Worm (Caenorhabditis elegans) whole organism, L1 larva: ENCODE results near the gene C13F10.8.
A peak's percentile ranks its signal among the peaks of the same experiment; 100 is the strongest.

Experiments used
- C04F5.9 ChIP-seq: sonication (generic microtip); optimal IDR thresholded peaks from 2 replicates; lab custom pipeline; 2016; ENCODE audit warnings: missing genetic modification characterization, missing compliant biosample characterization
- C16A3.4 ChIP-seq: fragments of 150-350 bp; optimal IDR thresholded peaks from 2 replicates; lab custom pipeline; 2014; ENCODE audit warnings: missing biosample characterization, missing genetic modification characterization
- C34B4.2 ChIP-seq: sonication (generic microtip); optimal IDR thresholded peaks from 2 replicates; lab custom pipeline; 2017; ENCODE audit warnings: mild to moderate bottlenecking, missing genetic modification characterization, missing compliant biosample characterization
- F16B12.6 ChIP-seq: fragments of 150-350 bp; optimal IDR thresholded peaks from 2 replicates; lab custom pipeline; 2014; ENCODE audit warnings: missing biosample characterization, missing genetic modification characterization
- Y116A8C.19 ChIP-seq: sonication (generic microtip); optimal IDR thresholded peaks from 2 replicates; lab custom pipeline; 2016; ENCODE audit warnings: missing compliant biosample characterization, missing genetic modification characterization, borderline replicate concordance
- aha-1 ChIP-seq: fragments of 150-350 bp; optimal IDR thresholded peaks from 2 replicates; lab custom pipeline; 2014; ENCODE audit warnings: missing biosample characterization, missing genetic modification characterization
- ama-1 ChIP-seq: fragments of 150-350 bp; optimal IDR thresholded peaks from 2 replicates; lab custom pipeline; 2014
- blmp-1 ChIP-seq: fragments of 150-350 bp; optimal IDR thresholded peaks from 2 replicates; lab custom pipeline; 2014; ENCODE audit warnings: missing biosample characterization, missing genetic modification characterization
- ceh-8 ChIP-seq: fragments of 200-800 bp; sonication (Bioruptor generic); optimal IDR thresholded peaks from 2 replicates; lab custom pipeline; 2018; ENCODE audit warnings: mild to moderate bottlenecking, missing genetic modification characterization, moderate library complexity, missing compliant biosample characterization
- ceh-88 ChIP-seq: fragments of 200-800 bp; sonication (Bioruptor generic); IDR thresholded peaks from 2 replicates; pipeline ENCODE4 v1.3.6; 2022; ENCODE audit warnings: missing genetic modification characterization, missing compliant biosample characterization
- ceh-90 ChIP-seq: sonication (generic microtip); optimal IDR thresholded peaks from 2 replicates; lab custom pipeline; 2016; ENCODE audit warnings: missing genetic modification characterization, missing compliant biosample characterization
- dsc-1 ChIP-seq: sonication (generic microtip); optimal IDR thresholded peaks from 2 replicates; lab custom pipeline; 2016; ENCODE audit warnings: mild to moderate bottlenecking, missing genetic modification characterization, missing compliant biosample characterization
- efl-3 ChIP-seq: fragments of 200-800 bp; sonication (Bioruptor generic); optimal IDR thresholded peaks from 2 replicates; lab custom pipeline; 2018; ENCODE audit warnings: mild to moderate bottlenecking, missing genetic modification characterization, missing compliant biosample characterization
- egl-13 ChIP-seq: sonication (generic microtip); optimal IDR thresholded peaks from 2 replicates; lab custom pipeline; 2016; ENCODE audit warnings: missing genotype, missing genetic modification reagents, missing genetic modification characterization, missing compliant biosample characterization
- egl-27 ChIP-seq, 2 experiments: fragments of 150-350 bp in 1 of 2; sonication (generic microtip); optimal IDR thresholded peaks; 3 replicates each; lab custom pipeline; 2017 to 2018; ENCODE audit warnings: missing biosample characterization in 2 of 2, missing genetic modification characterization in 2 of 2, missing genetic modification reagents in 2 of 2
- elt-2 ChIP-seq: sonication (generic microtip); optimal IDR thresholded peaks from 2 replicates; lab custom pipeline; 2016; ENCODE audit warnings: missing genetic modification characterization, mild to moderate bottlenecking, inconsistent platforms, missing compliant biosample characterization, missing genetic modification reagents
- elt-3 ChIP-seq, 6 experiments: fragments of 150-350 bp in 1 of 6; sonication (generic microtip); optimal IDR thresholded peaks; 2 replicates each; lab custom pipeline; 2017 to 2018; ENCODE audit warnings: missing biosample characterization in 6 of 6, missing genetic modification characterization in 6 of 6, inconsistent platforms in 1 of 6
- ets-5 ChIP-seq: fragments of 200-800 bp; sonication (Bioruptor generic); IDR thresholded peaks from 2 replicates; pipeline ENCODE4 v1.3.6; 2022; ENCODE audit warnings: missing genetic modification characterization, missing compliant biosample characterization
- fkh-10 ChIP-seq: sonication (generic microtip); optimal IDR thresholded peaks from 2 replicates; lab custom pipeline; 2017; ENCODE audit warnings: missing biosample characterization, missing genetic modification reagents, missing genetic modification characterization
- fkh-8 ChIP-seq: sonication (generic microtip); optimal IDR thresholded peaks from 2 replicates; lab custom pipeline; 2016; ENCODE audit warnings: mild to moderate bottlenecking, missing genetic modification characterization, missing compliant biosample characterization
- fos-1 ChIP-seq: fragments of 150-350 bp; optimal IDR thresholded peaks from 2 replicates; lab custom pipeline; 2014; ENCODE audit warnings: missing biosample characterization, missing genetic modification characterization
- hlh-4 ChIP-seq: sonication (generic microtip); optimal IDR thresholded peaks from 2 replicates; lab custom pipeline; 2016; ENCODE audit warnings: mild to moderate bottlenecking, missing genetic modification characterization, missing compliant biosample characterization
- hpl-2 ChIP-seq: fragments of 150-350 bp; optimal IDR thresholded peaks from 2 replicates; lab custom pipeline; 2014; ENCODE audit warnings: missing biosample characterization, missing genetic modification reagents, missing genetic modification characterization
- jun-1 ChIP-seq: fragments of 150-350 bp; optimal IDR thresholded peaks from 2 replicates; lab custom pipeline; 2014; ENCODE audit warnings: missing biosample characterization, missing genetic modification reagents, missing genetic modification characterization
- lin-13 ChIP-seq: fragments of 150-350 bp; optimal IDR thresholded peaks from 2 replicates; lab custom pipeline; 2014; ENCODE audit warnings: missing biosample characterization, missing genetic modification reagents, missing genetic modification characterization
- lin-35 ChIP-seq, 2 experiments: fragments of 150-350 bp; optimal IDR thresholded peaks; 2 replicates each; lab custom pipeline; 2014; ENCODE audit warnings: missing biosample characterization in 2 of 2, missing genetic modification characterization in 2 of 2, missing genetic modification reagents in 2 of 2
- lin-39 ChIP-seq: fragments of 150-350 bp; optimal IDR thresholded peaks from 2 replicates; lab custom pipeline; 2014; ENCODE audit warnings: missing biosample characterization, missing genetic modification reagents, missing genetic modification characterization
- lsy-2 ChIP-seq, 2 experiments: fragments of 150-350 bp; optimal IDR thresholded peaks; 2 replicates each; lab custom pipeline; 2014; ENCODE audit warnings: missing biosample characterization in 2 of 2, missing genetic modification characterization in 2 of 2
- mab-9 ChIP-seq: fragments of 200-800 bp; sonication (Bioruptor generic); IDR thresholded peaks from 2 replicates; pipeline ENCODE4 v1.3.6; 2022; ENCODE audit warnings: missing genetic modification reagents, missing genetic modification characterization, missing compliant biosample characterization
- mep-1 ChIP-seq: fragments of 150-350 bp; optimal IDR thresholded peaks from 2 replicates; lab custom pipeline; 2014; ENCODE audit warnings: missing biosample characterization, missing genetic modification characterization
- nhr-12 ChIP-seq: sonication (generic microtip); optimal IDR thresholded peaks from 2 replicates; lab custom pipeline; 2017; ENCODE audit warnings: missing biosample characterization, missing genetic modification characterization
- nhr-19 ChIP-seq: fragments of 200-800 bp; sonication (Bioruptor generic); conservative IDR thresholded peaks from 2 replicates; pipeline ENCODE4 v1.3.6; 2022; ENCODE audit warnings: missing genetic modification characterization, missing compliant biosample characterization
- nhr-28 ChIP-seq: fragments of 150-350 bp; optimal IDR thresholded peaks from 2 replicates; lab custom pipeline; 2014; ENCODE audit warnings: missing biosample characterization, missing genetic modification characterization
- nhr-47 ChIP-seq: sonication (generic microtip); optimal IDR thresholded peaks from 2 replicates; lab custom pipeline; 2016; ENCODE audit warnings: mild to moderate bottlenecking, missing genetic modification characterization, moderate library complexity, missing compliant biosample characterization
- nhr-71 ChIP-seq: sonication (generic microtip); optimal IDR thresholded peaks from 2 replicates; lab custom pipeline; 2016; ENCODE audit warnings: mild to moderate bottlenecking, missing genetic modification characterization, moderate library complexity, missing compliant biosample characterization
- nhr-76 ChIP-seq: sonication (generic microtip); optimal IDR thresholded peaks from 2 replicates; lab custom pipeline; 2017; ENCODE audit warnings: missing biosample characterization, missing genetic modification characterization
- nhr-77 ChIP-seq: fragments of 150-350 bp; optimal IDR thresholded peaks from 2 replicates; lab custom pipeline; 2014; ENCODE audit warnings: missing biosample characterization, missing genetic modification characterization
- nhr-85 ChIP-seq: sonication (generic microtip); peaks from one replicate; lab custom pipeline; 2016; ENCODE audit warnings: missing genetic modification characterization, inconsistent platforms, missing compliant biosample characterization
- nhr-90 ChIP-seq: sonication (generic microtip); optimal IDR thresholded peaks from 2 replicates; lab custom pipeline; 2016; ENCODE audit warnings: mild to moderate bottlenecking, missing genetic modification characterization, missing compliant biosample characterization; ENCODE audit not compliant: poor library complexity
- pag-3 ChIP-seq: sonication (generic microtip); optimal IDR thresholded peaks from 2 replicates; lab custom pipeline; 2017; ENCODE audit warnings: missing genetic modification characterization, mild to moderate bottlenecking, missing compliant biosample characterization, antibody characterized with exemption, borderline replicate concordance; ENCODE audit not compliant: insufficient read depth
- pqm-1 ChIP-seq: sonication (generic microtip); optimal IDR thresholded peaks from 3 replicates; lab custom pipeline; 2017; ENCODE audit warnings: missing biosample characterization, missing genetic modification characterization
- snpc-4 ChIP-seq: fragments of 150-350 bp; optimal IDR thresholded peaks from 2 replicates; lab custom pipeline; 2014; ENCODE audit warnings: missing biosample characterization, missing genetic modification characterization
- sptf-1 ChIP-seq: fragments of 150-350 bp; optimal IDR thresholded peaks from 2 replicates; lab custom pipeline; 2014; ENCODE audit warnings: missing biosample characterization, missing genetic modification characterization
- sup-37 ChIP-seq: fragments of 200-800 bp; sonication (Bioruptor generic); optimal IDR thresholded peaks from 2 replicates; lab custom pipeline; 2018; ENCODE audit warnings: mild to moderate bottlenecking, missing genetic modification characterization, missing compliant biosample characterization
- tbx-2 ChIP-seq: sonication (generic microtip); optimal IDR thresholded peaks from 2 replicates; lab custom pipeline; 2016; ENCODE audit warnings: missing genetic modification characterization, missing compliant biosample characterization
- unc-130 ChIP-seq: fragments of 150-350 bp; optimal IDR thresholded peaks from 2 replicates; lab custom pipeline; 2017; ENCODE audit warnings: missing biosample characterization, missing genetic modification characterization, inconsistent platforms
- unc-30 ChIP-seq: sonication (generic microtip); optimal IDR thresholded peaks from 2 replicates; lab custom pipeline; 2017; ENCODE audit warnings: missing biosample characterization, missing genetic modification characterization
- unc-62 ChIP-seq: fragments of 150-350 bp; optimal IDR thresholded peaks from 2 replicates; lab custom pipeline; 2014; ENCODE audit warnings: missing biosample characterization, missing genetic modification reagents, missing genetic modification characterization
- unc-86 ChIP-seq: sonication (generic microtip); optimal IDR thresholded peaks from 2 replicates; lab custom pipeline; 2016; ENCODE audit warnings: missing genetic modification characterization, missing compliant biosample characterization
- vab-15 ChIP-seq: sonication (generic microtip); optimal IDR thresholded peaks from 2 replicates; lab custom pipeline; 2017; ENCODE audit warnings: missing genotype, mild to moderate bottlenecking, missing genetic modification characterization, missing compliant biosample characterization
- xbp-1 ChIP-seq: sonication (generic microtip); optimal IDR thresholded peaks from 2 replicates; lab custom pipeline; 2016; ENCODE audit warnings: missing genetic modification characterization, missing compliant biosample characterization
- zag-1 ChIP-seq: fragments of 150-350 bp; optimal IDR thresholded peaks from 2 replicates; lab custom pipeline; 2014; ENCODE audit warnings: missing biosample characterization, missing genetic modification characterization

Gene C13F10.8

ce11 chrV:7239471-7239870, 18.6 kb upstream of the C13F10.8 start, which contains the start of gene C05C8.1:
C05C8.1 (plus strand) TSS chrV:7239771.
- no peak for TF ChIP-seq elt-3 (tag; optimal IDR thresholded peaks at IDR 0.05; lab: Kevin White, UChicago)
- TF ChIP-seq pqm-1, result no peak
- no peak for TF ChIP-seq egl-13 (tag; lab: Kevin White, UChicago)
- no peak for TF ChIP-seq elt-2 (tag; lab: Kevin White, UChicago)
- TF ChIP-seq, all 84 proteins: peak for 0

- TF ChIP-seq mep-1 (tag; lab: Kevin White, UChicago) (peak; percentile 80), nhr-19 (GFP tag; lab: Robert Waterston, UW) (peak; percentile 91), efl-3 (GFP tag; lab: Kevin White, UChicago) (no peak), lin-35 (GFP tag; optimal IDR thresholded peaks at IDR 0.05; lab: Kevin White, UChicago) (peak; percentile 94 to 97), unc-62 (GFP tag; lab: Kevin White, UChicago) (no peak), ceh-8 (peak; percentile 44), fkh-10 (peak; percentile 37), Y116A8C.19 (no peak), unc-130 (tag; lab: Kevin White, UChicago) (peak; percentile 78), unc-30 (tag; lab: Kevin White, UChicago) (no peak), nhr-90 (peak; percentile 89), blmp-1 (tag; lab: Kevin White, UChicago) (peak; percentile 73), dsc-1 (tag; lab: Kevin White, UChicago) (peak; percentile 82), egl-27 (tag; optimal IDR thresholded peaks at IDR 0.05; lab: Kevin White, UChicago) (no peak), F16B12.6 (tag; lab: Kevin White, UChicago) (peak; percentile 40), nhr-85 (peak; percentile 94), nhr-12 (tag; lab: Kevin White, UChicago) (no peak), lin-39 (tag; lab: Kevin White, UChicago) (peak; percentile 74), mab-9 (no peak), nhr-76 (no peak), tbx-2 (tag; lab: Kevin White, UChicago) (peak; percentile 88), ets-5 (GFP tag; lab: Robert Waterston, UW) (no peak), fkh-8 (peak; percentile 68), lsy-2 (tag; optimal IDR thresholded peaks at IDR 0.05; lab: Kevin White, UChicago) (peak; percentile 88), C16A3.4 (peak; percentile 89), unc-86 (tag; lab: Kevin White, UChicago) (peak; percentile 81), hpl-2 (GFP tag; lab: Kevin White, UChicago) (peak; percentile 75), lin-13 (peak; percentile 82), jun-1 (peak; percentile 64), C34B4.2 (tag; lab: Kevin White, UChicago) (no peak), aha-1 (tag; lab: Kevin White, UChicago) (no peak), sup-37 (GFP tag; lab: Kevin White, UChicago) (peak; percentile 35), vab-15 (tag; lab: Kevin White, UChicago) (peak; percentile 2), nhr-77 (tag; lab: Kevin White, UChicago) (peak; percentile 59), nhr-28 (tag; lab: Kevin White, UChicago) (no peak), hlh-4 (tag; lab: Kevin White, UChicago) (no peak), xbp-1 (peak; percentile 88), snpc-4 (tag; lab: Kevin White, UChicago) (peak; percentile 63), ama-1 (lab: Kevin White, UChicago) (no peak), C04F5.9 (tag; lab: Kevin White, UChicago) (peak; percentile 48), elt-2 (tag; lab: Kevin White, UChicago) (peak; percentile 15), nhr-71 (tag; lab: Kevin White, UChicago) (peak; percentile 92), sptf-1 (no peak), fos-1 (tag; lab: Kevin White, UChicago) (peak; percentile 52), pag-3 (tag; lab: Kevin White, UChicago) (no peak), nhr-47 (tag; lab: Kevin White, UChicago) (peak; percentile 92), zag-1 (no peak), ceh-90 (tag; lab: Kevin White, UChicago) (no peak), ceh-88 (GFP tag; lab: Robert Waterston, UW) (peak; percentile 74; the same call in 1 of the 2 replicates)
These were observed 16.3 kb upstream of the C13F10.8 start, which contains the start of gene hyls-1 for ce11 chrV:7237133-7237532. hyls-1 (plus strand) TSS chrV:7237381.
